2 fruit fly cellular contexts compared by ENCODE assay signal in the genomic region with DNA sequence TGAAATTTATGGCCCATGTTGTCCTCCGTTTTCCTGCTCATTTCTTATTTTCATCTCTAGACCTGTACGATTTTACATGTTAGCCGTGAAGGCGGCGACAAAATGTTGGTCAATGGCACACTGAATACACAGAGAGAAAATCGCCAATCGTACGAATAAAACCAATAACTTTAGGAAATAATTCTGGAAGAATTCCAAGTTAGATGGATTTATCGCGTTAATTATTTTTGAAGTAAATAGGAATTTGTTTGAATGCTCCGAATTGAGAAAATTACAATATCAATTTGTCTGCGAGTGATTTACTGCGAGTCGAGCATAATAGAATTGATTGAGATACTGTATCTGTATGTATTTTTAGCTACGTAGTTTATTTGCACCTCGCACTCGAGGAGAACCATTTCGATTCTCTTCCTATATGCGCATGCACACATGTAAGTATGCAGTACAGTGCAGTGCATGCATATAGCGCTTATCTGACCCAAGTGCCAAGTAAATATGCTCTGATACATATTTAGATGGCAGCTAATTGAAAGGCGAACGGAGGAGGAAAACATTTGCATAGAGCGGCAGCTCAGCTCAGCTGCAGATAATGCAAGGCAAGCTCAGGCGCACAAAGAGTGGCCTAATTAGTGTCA.
TF ChIP-seq lines count a peak whose summit lies in the region.

No protein-coding gene starts in this region.

TF ChIP-seq in whole organism, embryonic, 481 proteins besides CTCF, POLR2A, EP300 and RAD21 (continued from another document and continues in another):
- TF ChIP-seq sisA (GFP tag; IDR thresholded peaks at IDR 0.05; lab: Robert Waterston, UW) (no peak), danr (GFP tag; IDR thresholded peaks at IDR 0.05; lab: Robert Waterston, UW) (no peak), CG31441 (GFP tag; IDR thresholded peaks at IDR 0.05; lab: Robert Waterston, UW) (0 out of 2 replicates have a peak, but pooled peaks have one; percentile 8), Elba2 (GFP tag; optimal IDR thresholded peaks at IDR 0.05; lab: Kevin White, UChicago) (no peak), Ptx1 (GFP tag; IDR thresholded peaks at IDR 0.05; lab: Robert Waterston, UW) (peak; percentile 52; the same call in 1 of the 2 replicates), lola (GFP tag; optimal IDR thresholded peaks at IDR 0.05; lab: Kevin White, UChicago) (peak in 1 of 3 experiments; percentile 24), nerfin-1 (tag; optimal IDR thresholded peaks at IDR 0.05; lab: Kevin White, UChicago) (peak; percentile 23), Ada2b (GFP tag; IDR thresholded peaks at IDR 0.05; lab: Robert Waterston, UW) (peak; percentile 20; the same call in 1 of the 2 replicates), bab2 (GFP tag; optimal IDR thresholded peaks at IDR 0.05; lab: Kevin White, UChicago) (peak; percentile 35), slou (GFP tag; optimal IDR thresholded peaks at IDR 0.05; lab: Kevin White, UChicago) (no peak), CG2678 (tag; optimal IDR thresholded peaks at IDR 0.05; lab: Kevin White, UChicago) (peak; percentile 36), CG2202 (tag; optimal IDR thresholded peaks at IDR 0.05; lab: Kevin White, UChicago) (peak; percentile 12), CG14014 (GFP tag; IDR thresholded peaks at IDR 0.05; lab: Robert Waterston, UW) (0 out of 2 replicates have a peak, but pooled peaks have one; percentile 19), CG3995 (GFP tag; optimal IDR thresholded peaks at IDR 0.05; lab: Kevin White, UChicago) (no peak), Med (GFP tag; lab: Kevin White, UChicago) (peak; percentile 70), Xrp1 (GFP tag; IDR thresholded peaks at IDR 0.05; lab: Robert Waterston, UW) (peak; percentile 49; the same call in 1 of the 2 replicates), Myb (GFP tag; optimal IDR thresholded peaks at IDR 0.05; lab: Kevin White, UChicago) (no peak), pfk (GFP tag; optimal IDR thresholded peaks at IDR 0.05; lab: Kevin White, UChicago) (no peak), vnd (GFP tag; IDR thresholded peaks at IDR 0.05; lab: Robert Waterston, UW; ENCODE audit: partially characterized antibody) (no peak), CkIIα-i1 (GFP tag; IDR thresholded peaks at IDR 0.05; lab: Robert Waterston, UW) (no peak), Xbp1 (GFP tag; optimal IDR thresholded peaks at IDR 0.05; lab: Kevin White, UChicago) (peak; percentile 6), CG5245 (GFP tag; optimal IDR thresholded peaks at IDR 0.05; lab: Kevin White, UChicago) (peak; percentile 24), Deaf1 (tag; optimal IDR thresholded peaks at IDR 0.05; lab: Kevin White, UChicago) (no peak), bbx (GFP tag; IDR thresholded peaks at IDR 0.05; lab: Robert Waterston, UW; ENCODE audit: partially characterized antibody) (no peak), Atf3 (GFP tag; optimal IDR thresholded peaks at IDR 0.05; lab: Kevin White, UChicago) (no peak), Oaz (GFP tag; IDR thresholded peaks at IDR 0.05; lab: Robert Waterston, UW) (no peak), dati (GFP tag; IDR thresholded peaks at IDR 0.05; lab: Robert Waterston, UW) (no peak), mld (GFP tag; IDR thresholded peaks at IDR 0.05; lab: Robert Waterston, UW; ENCODE audit: partially characterized antibody) (no peak), eve (GFP tag; optimal IDR thresholded peaks at IDR 0.05; lab: Kevin White, UChicago) (peak in 1 of 2 experiments; percentile 63), CG31365 (tag; optimal IDR thresholded peaks at IDR 0.05; lab: Kevin White, UChicago) (no peak), CG4328 (GFP tag; optimal IDR thresholded peaks at IDR 0.05; lab: Kevin White, UChicago) (no peak), wek (GFP tag; optimal IDR thresholded peaks at IDR 0.05; lab: Kevin White, UChicago) (peak; percentile 52), ken (GFP tag; IDR thresholded peaks at IDR 0.05; lab: Robert Waterston, UW) (peak; percentile 21; the same call in 1 of the 3 replicates), vfl (GFP tag; optimal IDR thresholded peaks at IDR 0.05; lab: Kevin White, UChicago) (no peak), run (tag; optimal IDR thresholded peaks at IDR 0.05; lab: Kevin White, UChicago) (no peak), Sox102F (GFP tag; optimal IDR thresholded peaks at IDR 0.05; lab: Kevin White, UChicago) (peak; percentile 46), CG3407 (GFP tag; optimal IDR thresholded peaks at IDR 0.05; lab: Kevin White, UChicago) (peak; percentile 52), CG14050 (GFP tag; IDR thresholded peaks at IDR 0.05; lab: Robert Waterston, UW) (no peak), grau (tag; optimal IDR thresholded peaks at IDR 0.05; lab: Kevin White, UChicago) (peak; percentile 45), CG30020 (tag; optimal IDR thresholded peaks at IDR 0.05; lab: Kevin White, UChicago) (no peak), CG9437 (GFP tag; optimal IDR thresholded peaks at IDR 0.05; lab: Kevin White, UChicago) (no peak), CG18599 (GFP tag; optimal IDR thresholded peaks at IDR 0.05; lab: Kevin White, UChicago) (no peak), CG4707 (GFP tag; optimal IDR thresholded peaks at IDR 0.05; lab: Kevin White, UChicago) (peak; percentile 5), NK7.1 (GFP tag; optimal IDR thresholded peaks at IDR 0.05; lab: Kevin White, UChicago) (no peak), tgo (GFP tag; IDR thresholded peaks at IDR 0.05; lab: Robert Waterston, UW) (peak; percentile 22; the same call in 1 of the 3 replicates), CG6654 (GFP tag; optimal IDR thresholded peaks at IDR 0.05; lab: Kevin White, UChicago) (no peak), Dfd (GFP tag; optimal IDR thresholded peaks at IDR 0.05; lab: Kevin White, UChicago) (no peak), Fer2 (tag; optimal IDR thresholded peaks at IDR 0.05; lab: Kevin White, UChicago) (no peak), CG42726 (GFP tag; IDR thresholded peaks at IDR 0.05; lab: Robert Waterston, UW; ENCODE audit: partially characterized antibody) (no peak), D19A (tag; optimal IDR thresholded peaks at IDR 0.05; lab: Kevin White, UChicago) (peak; percentile 28), CG4424 (GFP tag; optimal IDR thresholded peaks at IDR 0.05; lab: Kevin White, UChicago) (peak; percentile 9), Mrtf (GFP tag; IDR thresholded peaks at IDR 0.05; lab: Robert Waterston, UW) (no peak), CG3065 (GFP tag; optimal IDR thresholded peaks at IDR 0.05; lab: Kevin White, UChicago) (no peak), E2f1 (GFP tag; IDR thresholded peaks at IDR 0.05; lab: Robert Waterston, UW) (no peak), gsb-n (tag; optimal IDR thresholded peaks at IDR 0.05; lab: Kevin White, UChicago) (peak; percentile 59), zf30C (GFP tag; optimal IDR thresholded peaks at IDR 0.05; lab: Kevin White, UChicago) (no peak), CG5180 (GFP tag; optimal IDR thresholded peaks at IDR 0.05; lab: Kevin White, UChicago) (no peak), Pdp1 (GFP tag; optimal IDR thresholded peaks at IDR 0.05; lab: Kevin White, UChicago) (no peak), CG9932 (GFP tag; IDR thresholded peaks at IDR 0.05; lab: Robert Waterston, UW) (no peak), unpg (GFP tag; optimal IDR thresholded peaks at IDR 0.05; lab: Kevin White, UChicago) (peak; percentile 46), schlank (tag; optimal IDR thresholded peaks at IDR 0.05; lab: Kevin White, UChicago) (no peak), CG17328 (GFP tag; IDR thresholded peaks at IDR 0.05; lab: Robert Waterston, UW) (no peak)

TF ChIP-seq in whole organism, prepupa, 60 proteins besides CTCF, POLR2A, EP300 and RAD21 (continued from another document):
- peak; percentile 73 for TF ChIP-seq CG15336 (GFP tag; IDR thresholded peaks at IDR 0.05; lab: Robert Waterston, UW)
TF ChIP-seq in whole organism, prepupa: peak in this region for 22.
